Fruit fly (Drosophila melanogaster) Kc167 (cell line): ENCODE measurements around the gene CG11322.

ENCODE experiments used
- Myc ChIP-seq: fragments of >200 bp; optimal IDR thresholded peaks from 2 replicates; lab custom pipeline; 2017; ENCODE audit warnings: missing external identifiers
- Sin3A ChIP-seq: fragments of >200 bp; optimal IDR thresholded peaks from 2 replicates; lab custom pipeline; 2018; ENCODE audit warnings: missing external identifiers
- h ChIP-seq: fragments of >200 bp; optimal IDR thresholded peaks from 3 replicates; lab custom pipeline; 2018; ENCODE audit warnings: missing external identifiers
- insv ChIP-seq: fragments of >200 bp; optimal IDR thresholded peaks from 3 replicates; lab custom pipeline; 2018; ENCODE audit warnings: missing external identifiers
- psq ChIP-seq: fragments of >200 bp; optimal IDR thresholded peaks from 2 replicates; lab custom pipeline; 2017; ENCODE audit warnings: missing external identifiers
- ttk ChIP-seq: sonication (Bioruptor generic); optimal IDR thresholded peaks from 2 replicates; lab custom pipeline; 2017; ENCODE audit warnings: missing external identifiers

The CG11322 gene

DNA sequence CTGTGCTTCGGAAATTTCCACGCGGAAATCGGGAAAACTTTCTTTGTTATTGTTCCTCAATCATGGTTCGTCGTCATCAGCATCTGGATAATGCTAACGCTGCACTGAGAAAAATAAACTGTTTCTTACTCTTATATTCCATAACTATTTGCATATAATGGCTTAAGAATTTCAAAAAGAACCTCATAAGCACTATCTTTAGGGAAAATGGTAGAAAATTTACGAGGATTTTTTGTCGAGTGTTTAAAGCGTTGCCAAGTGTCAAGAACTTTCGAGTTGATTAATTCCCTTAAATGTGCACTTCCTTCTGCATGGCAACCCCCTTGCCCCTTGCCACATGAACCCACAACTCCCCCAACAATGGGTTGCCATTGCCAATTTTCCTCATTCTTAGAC lies 28.5 kb upstream of the CG11322 start:
- TF ChIP-seq Myc (lab: Kevin White, UChicago) (no peak), psq (lab: Kevin White, UChicago) (no peak), Sin3A (no peak), ttk (lab: Kevin White, UChicago) (no peak), insv (no peak), h (no peak)

dm6 chr2L:6787029-6787972 lies 27.9 kb upstream of the CG11322 start:
- no peak for TF ChIP-seq Myc (lab: Kevin White, UChicago)
- TF ChIP-seq Sin3A, result no peak
- TF ChIP-seq h, result no peak
- TF ChIP-seq insv, result no peak

DNA sequence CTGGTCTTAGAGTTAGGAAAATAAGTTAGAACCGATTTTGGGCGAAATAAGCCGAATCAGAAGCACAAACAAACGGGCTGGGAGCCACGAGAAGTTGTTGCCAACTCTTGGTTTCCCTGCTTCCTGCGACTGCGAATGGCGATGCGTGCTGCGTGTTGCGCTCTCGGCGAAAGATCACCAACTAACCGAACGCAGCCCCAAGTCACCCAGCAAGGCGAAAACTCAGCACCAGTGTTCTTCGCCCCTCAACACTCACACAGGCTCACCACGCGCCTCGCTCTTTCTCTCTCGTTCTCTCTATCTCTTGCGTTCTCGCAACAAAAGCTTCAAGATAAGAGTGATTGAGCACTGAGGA lies 27.2 kb upstream of the CG11322 start, which contains the start of gene nrv1:
TSS of gene nrv1 (minus strand) at position 188 of the 355 bp plus-strand sequence.
- no peak for TF ChIP-seq psq (lab: Kevin White, UChicago)
- TF ChIP-seq Myc (lab: Kevin White, UChicago), result no peak
- no peak for TF ChIP-seq h
- no peak for TF ChIP-seq ttk (lab: Kevin White, UChicago)
- no peak for TF ChIP-seq insv
- no peak for TF ChIP-seq Sin3A

DNA sequence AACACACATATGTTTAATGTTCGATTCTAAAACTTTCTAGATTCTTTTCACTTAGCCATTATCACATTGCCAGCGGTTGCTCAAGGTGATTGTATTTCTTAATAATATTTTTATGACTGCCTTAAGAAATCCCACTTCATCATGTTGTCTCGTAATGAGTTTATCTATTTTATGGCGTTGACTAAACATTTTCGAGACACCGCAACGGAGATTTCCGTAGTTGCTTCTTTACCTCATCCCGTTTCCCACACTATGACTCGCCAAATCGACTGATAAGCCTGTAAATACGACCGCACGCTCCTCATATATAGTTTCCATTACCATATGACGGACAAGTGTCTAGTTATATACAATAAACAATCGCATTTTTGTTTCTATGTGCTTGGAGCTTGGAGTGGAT lies 26.2 kb upstream of the CG11322 start:
- TF ChIP-seq Sin3A (no peak), psq (lab: Kevin White, UChicago) (no peak), Myc (lab: Kevin White, UChicago) (no peak)

DNA sequence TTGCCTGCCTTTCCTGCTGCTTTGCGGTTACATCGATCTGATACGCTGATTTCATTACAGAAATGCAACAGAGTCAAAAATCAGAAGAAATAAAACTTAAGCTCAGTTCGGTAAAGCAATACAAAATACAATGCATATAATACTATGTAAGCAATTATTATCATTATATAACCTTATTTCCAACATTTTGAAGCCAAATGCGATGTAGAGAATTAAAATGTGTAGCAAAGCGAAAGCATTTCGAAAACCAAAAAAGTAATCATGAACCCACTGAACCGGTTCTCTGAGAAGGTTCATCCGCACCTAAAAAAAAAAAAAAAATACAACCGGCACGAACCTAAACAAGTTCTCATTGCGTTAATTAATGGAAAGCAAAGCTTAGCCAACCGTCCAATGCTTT lies 24.8 kb upstream of the CG11322 start:
- no peak for TF ChIP-seq Myc (lab: Kevin White, UChicago)
- TF ChIP-seq Sin3A, result no peak
- TF ChIP-seq insv, result no peak
- no peak for TF ChIP-seq h
- TF ChIP-seq psq (lab: Kevin White, UChicago), result no peak
- no peak for TF ChIP-seq ttk (lab: Kevin White, UChicago)

DNA sequence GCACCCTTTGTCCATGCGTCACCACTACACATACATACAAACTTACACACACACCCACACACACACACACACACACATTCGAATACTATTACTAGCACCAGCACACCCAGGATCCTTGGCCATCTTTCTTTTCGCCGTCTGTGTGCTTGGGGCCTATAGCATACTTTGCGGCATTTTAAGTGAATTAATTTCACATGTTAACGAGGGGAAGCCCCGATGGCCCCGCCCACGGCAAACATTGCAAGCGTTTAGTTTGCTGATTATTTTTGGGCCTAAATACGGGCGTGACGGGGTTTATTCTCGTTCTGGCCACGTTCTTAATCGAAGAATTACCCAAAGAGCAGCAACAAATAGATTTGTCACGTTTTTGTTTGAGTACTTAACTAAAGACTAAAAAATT lies 24.0 kb upstream of the CG11322 start:
- no peak for TF ChIP-seq psq (lab: Kevin White, UChicago)
- no peak for TF ChIP-seq h
- no peak for TF ChIP-seq Sin3A
- TF ChIP-seq ttk (lab: Kevin White, UChicago), result no peak
- TF ChIP-seq Myc (lab: Kevin White, UChicago), result no peak
- no peak for TF ChIP-seq insv

DNA sequence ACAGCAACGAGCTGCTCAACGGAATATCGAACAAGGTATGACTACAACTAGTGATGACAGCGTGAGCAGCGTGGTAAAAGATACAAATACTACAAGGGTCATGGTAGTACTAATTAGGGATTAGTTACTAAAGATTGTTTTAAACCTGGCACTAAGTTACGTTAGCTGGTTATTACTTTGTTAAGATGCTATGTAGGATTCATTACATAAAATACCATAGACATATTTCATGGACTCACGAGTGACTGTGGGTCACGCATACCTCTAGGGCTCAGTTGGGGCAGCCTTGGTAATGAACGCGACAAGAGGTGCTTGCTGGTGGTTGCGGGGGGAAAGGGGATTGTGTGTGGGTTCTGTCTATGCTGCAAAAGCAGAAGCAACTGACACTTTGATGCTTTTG lies 15.4 kb upstream of the CG11322 start:
- TF ChIP-seq h (no peak), Sin3A (no peak), psq (lab: Kevin White, UChicago) (no peak), ttk (lab: Kevin White, UChicago) (no peak), insv (no peak), Myc (lab: Kevin White, UChicago) (no peak)

DNA sequence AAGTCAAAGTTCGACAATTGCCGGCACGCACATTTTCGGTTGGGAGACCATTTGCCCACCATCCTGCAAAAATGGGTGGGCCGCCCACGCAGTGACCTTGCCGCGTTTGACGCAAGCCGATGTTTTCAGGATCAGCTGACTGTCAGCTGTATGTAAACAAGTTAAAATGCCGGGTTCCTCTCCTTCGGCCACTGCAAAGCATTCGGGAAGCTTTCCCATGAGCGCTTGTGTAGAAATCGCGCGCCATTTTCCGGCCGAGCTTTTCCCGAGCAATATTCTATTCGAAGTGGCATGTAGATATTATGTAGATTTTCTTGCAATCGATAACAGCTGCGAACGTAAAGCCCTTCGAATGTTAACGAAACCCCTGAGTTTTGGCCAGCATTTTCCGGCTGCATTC lies 14.2 kb upstream of the CG11322 start, which contains the start of gene CG17378:
TSS of gene CG17378 (plus strand) at position 397 of the 400 bp plus-strand sequence.
- TF ChIP-seq Sin3A, result no peak
- no peak for TF ChIP-seq psq (lab: Kevin White, UChicago)
- TF ChIP-seq Myc (lab: Kevin White, UChicago), result no peak
- no peak for TF ChIP-seq insv
- no peak for TF ChIP-seq h
- no peak for TF ChIP-seq ttk (lab: Kevin White, UChicago)

dm6 chr2L:6772655-6773054 lies 13.2 kb upstream of the CG11322 start, which contains the start of gene LUBEL:
Gene LUBEL (minus strand): TSS chr2L:6772755.
- TF ChIP-seq insv (no peak), Myc (lab: Kevin White, UChicago) (no peak), psq (lab: Kevin White, UChicago) (no peak), h (no peak), ttk (lab: Kevin White, UChicago) (no peak), Sin3A (no peak)

DNA sequence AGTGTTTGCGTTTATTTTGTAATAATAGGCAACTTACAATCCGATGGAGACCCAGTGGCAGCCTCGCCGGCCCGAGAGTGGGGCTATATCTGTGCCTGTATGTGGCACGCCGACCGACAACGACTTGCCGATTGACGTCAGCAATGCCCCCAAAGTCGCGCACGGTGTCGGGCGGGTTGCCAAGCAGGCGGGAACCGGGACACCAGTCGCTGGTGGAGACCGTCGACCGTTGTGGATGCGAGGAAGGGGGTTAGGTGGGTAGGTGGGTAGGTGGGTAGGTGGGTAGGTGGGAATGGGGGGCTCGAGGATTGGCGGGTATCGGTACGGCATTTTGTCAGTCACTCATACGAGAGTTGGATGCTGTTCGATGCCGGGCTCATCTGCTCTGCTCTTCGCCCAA lies 8.4 kb downstream of the CG11322 start:
- TF ChIP-seq ttk (lab: Kevin White, UChicago), result no peak
- TF ChIP-seq psq (lab: Kevin White, UChicago), result no peak

- TF ChIP-seq Myc (lab: Kevin White, UChicago) (no peak), ttk (lab: Kevin White, UChicago) (no peak), psq (lab: Kevin White, UChicago) (no peak), Sin3A (no peak), insv (no peak), h (no peak)
Measured at dm6 chr2L:6747814-6748213, 11.6 kb downstream of the CG11322 start, which contains the start of gene CG44271. Gene CG44271 (minus strand): TSS chr2L:6747914.

DNA sequence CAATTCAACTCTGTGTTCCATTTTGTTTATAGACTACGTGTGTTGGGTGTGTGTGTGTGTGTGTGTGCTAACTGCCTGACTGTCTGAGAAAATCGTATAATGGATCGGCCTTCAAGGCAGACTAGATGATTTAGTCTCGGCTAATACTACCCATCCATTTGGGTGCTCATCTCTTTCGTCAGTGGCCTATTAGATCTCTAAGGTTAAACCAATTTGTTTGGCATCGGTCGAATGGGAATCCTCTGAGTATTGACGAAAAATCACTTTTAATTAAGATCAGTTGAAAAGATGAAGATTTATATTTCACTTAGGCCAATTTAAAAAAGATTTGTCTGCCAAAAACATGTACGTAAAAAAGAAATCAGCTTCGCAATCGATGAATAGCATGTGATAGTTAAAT lies 13.9 kb downstream of the CG11322 start, which contains the start of gene CG31910:
TSS of gene CG31910 (minus strand) at position 101 of the 400 bp plus-strand sequence.
- TF ChIP-seq h (no peak), insv (no peak), ttk (lab: Kevin White, UChicago) (no peak), Sin3A (no peak), Myc (lab: Kevin White, UChicago) (no peak), psq (lab: Kevin White, UChicago) (no peak)

dm6 chr2L:6741980-6742591 lies 17.3 kb downstream of the CG11322 start, which contains the start of gene meng:
Gene meng (plus strand): TSS chr2L:6742502.
- TF ChIP-seq ttk (lab: Kevin White, UChicago) (no peak), insv (no peak), Sin3A (no peak), psq (lab: Kevin White, UChicago) (no peak), Myc (lab: Kevin White, UChicago) (no peak), h (no peak)
